Worm (Caenorhabditis elegans): Measurements from ENCODE around the gene aass-1.

Gene aass-1

DNA sequence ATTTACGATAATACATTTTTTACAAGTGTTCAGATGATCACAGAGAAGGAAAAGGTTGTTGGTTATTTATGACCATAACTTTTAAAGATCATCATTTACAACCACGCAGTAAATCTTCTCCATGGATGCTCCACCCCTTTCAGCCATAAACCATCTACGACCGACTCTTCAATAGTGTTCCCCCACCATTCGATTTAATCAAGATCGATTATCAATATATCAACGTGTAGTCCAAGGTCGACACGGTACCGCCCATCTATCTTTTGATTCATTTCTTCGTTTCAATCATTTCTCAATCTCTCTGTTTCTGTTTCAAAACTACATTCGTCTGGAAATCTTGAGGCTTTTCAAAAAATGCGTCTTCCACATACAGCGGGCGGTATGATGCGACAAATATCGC, at the start of gene aass-1:
aass-1 (plus strand) TSS at position 301 of the 400 bp plus-strand sequence.
- TF ChIP-seq unc-62 (GFP tag; optimal IDR thresholded peaks at IDR 0.05), result no peak

DNA sequence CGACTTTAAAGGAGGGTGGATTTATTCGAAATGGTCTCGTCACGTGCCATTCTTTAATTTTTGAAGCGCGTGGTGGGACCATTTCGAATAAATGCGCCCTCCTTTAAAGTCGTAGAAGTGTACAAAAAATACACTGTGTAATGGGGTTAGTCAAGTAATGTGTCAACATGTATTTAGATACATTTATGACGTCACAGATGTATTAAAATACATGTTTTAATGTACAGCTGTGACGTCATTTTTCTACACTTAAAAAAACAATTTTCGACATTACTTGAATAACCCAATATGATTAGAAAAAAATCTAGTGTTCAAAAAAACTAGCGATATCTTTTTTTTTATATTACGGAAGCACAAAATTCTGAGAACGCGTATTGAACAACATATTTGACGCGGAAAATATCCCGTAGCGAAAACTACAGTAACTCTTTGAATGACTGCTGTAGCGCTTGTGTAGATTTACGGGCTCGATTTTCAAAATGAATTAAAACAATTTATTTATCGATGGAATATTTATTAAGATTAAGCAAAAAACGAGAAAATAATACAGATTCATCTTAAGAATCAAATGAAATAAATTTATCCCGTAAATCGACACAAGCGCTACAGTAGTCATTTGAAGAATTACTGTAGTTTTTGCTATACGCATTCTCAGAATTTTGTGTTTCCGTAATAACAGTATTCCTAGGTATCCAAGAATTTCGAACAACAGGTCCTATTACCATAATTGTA, 41.9 kb upstream of the aass-1 start, which contains the start of gene gfrp-1:
gfrp-1 (plus strand) TSS at position 682 of the 732 bp plus-strand sequence.
- TF ChIP-seq unc-62 (GFP tag; optimal IDR thresholded peaks at IDR 0.05), result no peak

DNA sequence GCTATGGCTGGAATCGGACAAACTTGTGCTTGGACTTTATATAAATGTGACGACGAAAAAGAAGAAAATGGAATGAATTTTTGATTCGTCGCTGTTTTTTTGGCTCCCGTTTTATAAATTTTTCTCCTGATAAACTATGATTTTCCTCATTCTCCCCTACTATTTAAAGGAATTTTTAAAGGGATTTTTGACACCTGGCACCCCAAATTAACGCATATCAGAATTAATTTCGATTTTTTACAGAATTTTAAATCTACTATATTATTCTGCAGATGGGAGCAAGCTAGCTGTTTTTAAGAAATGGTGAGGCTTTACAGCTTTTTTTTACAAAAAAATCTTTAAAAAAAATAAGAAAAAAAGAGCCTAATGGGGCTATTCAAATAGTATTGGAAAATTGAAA, 39.9 kb upstream of the aass-1 start, which contains the start of gene coa-1:
coa-1 (plus strand) TSS at position 301 of the 400 bp plus-strand sequence.
- no peak for TF ChIP-seq unc-62 (GFP tag; optimal IDR thresholded peaks at IDR 0.05)

DNA sequence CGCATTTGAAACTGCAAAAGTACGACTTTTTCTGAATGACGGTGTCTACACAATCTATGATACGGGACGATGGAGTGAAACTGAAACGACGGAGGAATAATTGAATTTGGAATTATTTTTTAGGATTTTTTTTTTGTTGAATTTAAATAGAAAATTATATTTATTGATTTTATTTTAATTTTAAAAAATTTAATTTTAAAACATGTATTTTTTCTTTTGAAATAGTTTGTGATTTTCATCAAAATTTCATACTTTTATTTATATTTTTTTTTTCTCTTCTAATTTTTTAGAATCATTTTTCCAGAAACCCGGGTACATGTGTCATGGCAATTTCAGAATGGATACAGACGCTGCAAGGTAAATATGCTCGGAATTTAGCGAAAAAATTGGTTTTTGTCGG, 37.1 kb upstream of the aass-1 start, which contains the start of gene Y38C1AA.1:
Y38C1AA.1 (plus strand) TSS at position 301 of the 400 bp plus-strand sequence.
- TF ChIP-seq unc-62 (GFP tag; optimal IDR thresholded peaks at IDR 0.05), result no peak

DNA sequence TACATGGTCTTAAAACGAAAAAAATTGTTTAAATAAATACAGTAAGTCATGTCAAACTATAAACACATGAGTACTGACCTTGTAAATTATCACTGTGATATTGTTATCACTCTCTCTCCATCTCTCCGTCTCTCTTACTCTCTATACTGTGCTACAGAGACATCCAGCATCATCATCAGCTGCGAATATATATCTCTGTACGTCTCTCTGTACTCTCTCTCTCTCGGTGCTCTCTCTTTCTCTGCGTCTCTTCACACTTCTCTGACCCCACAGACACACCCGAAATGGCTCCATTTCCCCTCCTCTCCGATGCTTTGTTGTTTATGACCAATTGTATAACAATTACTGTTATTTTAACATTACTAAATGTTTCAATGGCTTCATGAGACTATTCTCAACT, 34.4 kb upstream of the aass-1 start:
- no peak for TF ChIP-seq unc-62 (GFP tag; optimal IDR thresholded peaks at IDR 0.05)

DNA sequence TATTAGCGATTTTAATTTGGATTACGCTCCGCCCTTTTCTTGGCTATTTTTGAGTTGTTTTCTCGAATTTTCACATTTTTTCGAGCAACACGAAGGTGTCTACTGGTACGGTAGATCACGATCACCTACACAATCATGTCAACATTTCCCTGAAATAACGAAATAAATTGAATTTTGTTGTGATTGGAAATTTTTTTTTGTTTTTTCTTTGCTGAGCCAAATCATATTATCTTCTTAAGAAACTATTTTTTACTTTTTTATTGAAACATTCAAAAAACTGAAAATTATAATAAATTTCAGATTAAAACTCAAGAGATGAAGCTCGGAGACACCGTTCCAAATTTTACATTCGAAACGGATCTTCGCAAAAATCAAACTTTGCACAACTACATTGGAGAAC, 26.7 kb upstream of the aass-1 start, which contains the start of gene prdx-6:
prdx-6 (plus strand) TSS at position 301 of the 400 bp plus-strand sequence.
- TF ChIP-seq unc-62 (GFP tag; optimal IDR thresholded peaks at IDR 0.05), result no peak

DNA sequence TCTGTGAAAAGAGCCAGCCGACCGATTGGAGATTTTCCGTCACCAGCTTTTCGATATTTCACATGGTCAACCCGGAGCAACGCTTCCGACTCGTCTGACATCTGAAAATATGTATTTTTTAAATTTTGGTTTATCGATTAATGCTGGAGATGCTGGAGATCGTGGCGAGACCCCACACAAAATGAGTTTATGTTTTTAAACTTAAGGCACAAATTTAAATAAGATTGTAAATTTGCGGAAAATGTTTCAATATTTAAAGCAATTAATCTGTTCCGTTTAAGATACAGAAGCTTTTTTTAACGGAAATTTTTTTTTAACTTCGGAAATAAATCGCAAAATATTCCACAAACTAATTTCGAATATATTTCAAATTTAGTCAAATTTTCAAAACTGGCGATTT, 13.3 kb upstream of the aass-1 start, which contains the start of gene gtf-2H1:
gtf-2H1 (minus strand) TSS at position 101 of the 400 bp plus-strand sequence.
- no peak for TF ChIP-seq unc-62 (GFP tag; optimal IDR thresholded peaks at IDR 0.05)

DNA sequence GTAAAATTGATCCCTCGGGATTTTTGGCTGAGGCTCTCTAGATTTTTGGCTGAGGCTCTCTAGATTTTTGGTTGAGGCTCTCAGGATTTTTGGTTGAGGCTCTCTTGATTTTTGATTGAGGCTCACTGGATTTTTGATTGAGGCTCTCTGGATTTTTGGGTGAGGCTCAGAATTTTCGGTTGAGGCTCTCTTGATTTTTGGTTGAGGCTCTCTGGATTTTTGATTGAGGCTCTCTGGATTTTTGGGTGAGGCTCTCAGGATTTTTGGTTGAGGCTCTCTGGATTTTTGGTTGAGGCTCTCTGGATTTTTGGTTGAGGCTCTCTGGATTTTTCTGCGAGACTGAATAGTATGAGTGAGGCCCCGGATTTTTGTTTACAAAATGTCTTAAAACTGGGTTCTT, 8.8 kb upstream of the aass-1 start:
- no peak for TF ChIP-seq unc-62 (GFP tag; optimal IDR thresholded peaks at IDR 0.05)

DNA sequence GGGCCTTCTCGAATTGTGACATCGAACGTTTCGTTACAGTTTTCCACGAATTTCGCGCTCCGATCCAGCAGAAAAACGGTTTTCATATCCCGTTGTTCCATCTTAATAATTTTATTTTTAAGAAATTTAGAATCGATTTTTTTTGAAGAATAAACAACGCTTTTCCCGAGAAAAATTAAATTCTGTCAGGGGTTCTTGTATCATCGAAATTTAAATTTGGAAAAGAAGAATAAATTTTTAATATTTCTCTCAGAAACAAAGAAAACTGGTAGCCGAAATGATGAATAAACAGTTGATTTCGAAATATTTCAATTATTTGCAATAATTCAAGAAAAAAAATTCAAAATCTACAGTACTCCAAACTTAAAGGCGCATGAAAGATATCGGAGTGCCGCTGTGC, 7.6 kb upstream of the aass-1 start, which contains the start of gene ints-13:
ints-13 (minus strand) TSS at position 101 of the 400 bp plus-strand sequence.
- no peak for TF ChIP-seq unc-62 (GFP tag; optimal IDR thresholded peaks at IDR 0.05)

DNA sequence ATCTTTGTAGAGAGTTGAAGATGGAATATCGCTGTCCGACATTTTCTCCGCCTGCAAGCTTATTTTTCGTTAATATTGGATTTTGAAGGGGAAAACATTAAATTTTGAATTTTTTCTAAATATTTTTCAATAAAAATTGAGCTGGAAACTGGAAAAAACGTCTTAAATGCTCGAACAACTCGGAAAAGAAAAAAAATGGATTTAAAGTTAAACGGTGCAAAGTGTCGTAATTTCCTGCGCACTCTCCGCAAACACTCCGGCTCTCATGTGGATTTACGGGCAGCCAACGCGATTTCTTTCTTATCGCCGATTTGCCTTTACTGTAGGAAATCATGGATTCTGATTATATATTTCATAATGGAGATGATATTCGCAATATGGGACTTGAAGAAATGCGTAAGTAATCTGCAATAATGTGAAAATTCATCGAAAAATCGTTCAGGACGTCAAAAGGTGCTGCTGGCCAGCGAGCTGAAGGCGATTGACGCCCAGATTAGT, 4.6 kb upstream of the aass-1 start, which contains the start of the genes fnta-1 and cogc-8:
fnta-1 (minus strand) TSS at position 51 of the 498 bp plus-strand sequence.
cogc-8 (plus strand) TSS at position 195 of the 498 bp plus-strand sequence.
- no peak for TF ChIP-seq unc-62 (GFP tag; optimal IDR thresholded peaks at IDR 0.05)

DNA sequence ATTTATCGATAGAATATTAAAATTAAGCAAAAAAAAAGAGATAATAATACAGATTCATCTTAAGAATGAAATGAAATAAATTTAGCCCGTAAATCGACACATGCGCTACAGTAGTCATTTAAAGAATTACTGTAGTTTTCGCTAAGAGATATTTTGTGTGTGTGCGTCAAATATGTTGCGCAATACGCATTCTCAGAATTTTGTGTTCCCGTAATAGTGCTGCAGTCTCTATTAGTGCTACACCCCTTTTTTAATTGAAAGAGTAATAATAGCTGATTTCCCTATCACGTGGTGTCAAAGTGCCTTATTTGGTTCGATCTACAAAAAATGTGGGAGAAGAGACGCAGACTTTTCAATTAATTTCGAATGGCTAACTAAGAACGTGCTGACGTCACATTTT, 665 bp upstream of the aass-1 start:
- TF ChIP-seq unc-62 (GFP tag; optimal IDR thresholded peaks at IDR 0.05), result no peak

DNA sequence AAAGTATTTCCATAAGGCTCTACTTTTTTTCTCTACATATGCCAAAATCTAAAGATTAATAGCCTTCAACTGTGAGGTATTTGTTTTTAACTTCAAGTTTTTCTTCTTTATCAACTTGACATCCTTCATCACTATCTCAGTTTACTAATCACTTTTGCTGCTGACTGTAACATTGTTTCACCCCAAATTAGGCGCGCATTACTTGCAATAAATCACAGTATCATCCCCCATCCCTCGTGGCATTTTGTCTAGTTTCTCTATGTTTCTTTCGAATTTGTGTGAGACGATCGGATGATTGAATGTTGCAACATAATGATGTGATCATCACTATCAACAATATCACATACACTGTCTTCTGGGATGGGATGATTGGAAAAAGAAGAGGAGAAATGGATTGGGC, 2.6 kb downstream of the aass-1 start:
- TF ChIP-seq unc-62 (GFP tag; optimal IDR thresholded peaks at IDR 0.05), result no peak

DNA sequence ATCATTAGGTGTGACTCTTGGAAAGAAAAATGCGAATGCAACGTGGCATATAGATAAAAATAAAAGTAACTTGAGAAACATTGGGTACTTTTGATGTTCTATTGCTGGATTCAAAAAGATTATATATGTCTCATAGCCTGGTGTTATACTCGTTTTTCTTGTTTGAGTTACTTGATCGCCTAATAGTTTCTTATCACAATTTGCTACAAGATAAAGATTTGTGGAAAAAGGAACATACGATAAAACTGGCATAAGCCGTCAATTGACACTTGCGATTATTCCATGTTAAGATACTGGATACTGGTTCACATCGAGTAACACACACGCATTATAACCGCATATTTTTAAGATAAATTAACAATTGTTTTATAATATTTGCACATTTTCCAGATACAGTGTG, 7.5 kb downstream of the aass-1 start, which contains the start of gene grl-19:
grl-19 (minus strand) TSS at position 101 of the 400 bp plus-strand sequence.
- no peak for TF ChIP-seq unc-62 (GFP tag; optimal IDR thresholded peaks at IDR 0.05)

DNA sequence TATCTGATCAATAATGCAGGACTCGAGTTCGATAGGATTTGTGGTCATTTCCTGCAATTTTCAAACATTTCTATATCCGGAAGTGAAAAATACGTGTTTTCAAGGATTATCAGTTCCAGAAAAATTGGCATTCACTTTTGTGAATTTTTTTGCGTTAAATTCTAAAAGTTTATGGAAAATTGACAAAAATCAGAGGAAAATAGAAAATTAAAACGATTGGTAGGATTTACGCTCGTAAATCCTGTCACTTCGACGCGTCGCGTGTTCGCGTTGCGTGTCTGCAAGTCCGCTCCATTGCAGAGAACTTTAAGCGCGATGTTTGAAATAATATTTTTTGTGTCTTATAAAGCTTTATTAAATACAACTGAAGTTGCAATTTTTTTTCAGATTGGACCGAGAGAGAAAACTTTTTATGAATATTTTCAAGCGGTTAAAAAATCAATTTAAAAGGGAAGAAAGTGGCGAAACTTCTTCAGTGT, 10.5 kb downstream of the aass-1 start, which contains the start of gene rcat-1:
rcat-1 (minus strand) TSS at position 51 of the 479 bp plus-strand sequence.
- no peak for TF ChIP-seq unc-62 (GFP tag; optimal IDR thresholded peaks at IDR 0.05)

DNA sequence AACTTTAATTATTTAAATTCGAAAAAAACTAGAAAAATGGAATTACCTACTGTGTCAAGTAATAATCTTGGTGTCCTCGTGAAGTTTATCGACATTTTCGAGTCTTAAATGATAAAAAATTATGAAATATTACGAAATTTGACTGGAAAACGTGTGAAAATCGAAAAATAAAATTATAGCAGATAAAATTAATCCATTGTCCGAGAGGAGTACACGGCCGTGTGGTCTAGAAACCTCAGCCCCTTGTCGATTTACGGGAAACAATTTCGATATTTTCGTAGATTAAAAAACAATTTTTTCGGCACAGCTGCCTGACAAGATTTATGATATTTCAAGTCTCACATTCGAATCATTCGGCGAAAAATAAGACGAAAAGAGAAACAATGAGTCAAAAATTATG, 12.2 kb downstream of the aass-1 start, which contains the start of gene R02D3.8:
R02D3.8 (minus strand) TSS at position 109 of the 400 bp plus-strand sequence.
- no peak for TF ChIP-seq unc-62 (GFP tag; optimal IDR thresholded peaks at IDR 0.05)

DNA sequence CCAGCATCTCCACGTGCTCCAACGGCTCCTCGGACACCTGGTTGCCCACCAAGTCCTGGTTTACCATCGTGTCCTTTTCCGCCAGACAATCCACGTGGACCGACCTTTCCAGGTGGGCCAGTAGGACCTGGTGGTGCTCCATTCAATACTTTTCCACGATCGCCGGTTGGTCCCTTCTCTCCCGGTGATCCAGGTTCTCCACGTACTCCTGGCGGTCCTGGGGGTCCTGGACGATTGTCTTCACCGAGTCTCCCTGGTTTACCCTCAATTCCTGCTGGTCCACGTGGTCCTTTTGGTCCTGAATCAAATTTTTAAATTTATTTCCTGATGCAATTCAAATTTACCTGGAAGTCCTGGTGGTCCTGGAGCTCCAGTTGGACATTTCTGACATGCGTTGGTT, 13.4 kb downstream of the aass-1 start:
- no peak for TF ChIP-seq unc-62 (GFP tag; optimal IDR thresholded peaks at IDR 0.05)
